Fruit fly (Drosophila melanogaster): ENCODE measurements around the gene CG14712.

DNA sequence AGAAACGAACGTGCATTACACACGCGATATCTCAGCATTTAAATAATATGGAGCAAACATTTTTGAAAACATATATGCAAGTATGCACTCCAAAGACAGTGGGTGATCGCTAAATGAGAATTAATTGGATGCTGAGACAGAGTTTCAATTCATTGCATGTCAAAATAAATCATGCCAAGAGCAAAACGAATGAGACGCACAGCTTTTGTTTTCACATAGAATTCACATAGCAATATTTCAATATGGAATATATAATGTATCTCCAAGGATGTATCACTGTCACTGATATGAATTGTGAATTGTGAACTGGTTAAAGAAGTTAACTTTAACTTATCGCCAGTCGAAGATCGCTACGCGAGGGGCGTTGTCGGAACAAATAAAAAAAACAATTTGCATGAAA is 14.1 kb upstream of the CG14712 start:
- TF ChIP-seq tx (GFP tag; optimal IDR thresholded peaks at IDR 0.05) (no peak), HmgZ (tag; optimal IDR thresholded peaks at IDR 0.05) (no peak), CG30403 (GFP tag; optimal IDR thresholded peaks at IDR 0.05) (no peak), jigr1 (GFP tag; IDR thresholded peaks at IDR 0.05) (no peak), BEAF-32 (GFP tag; optimal IDR thresholded peaks at IDR 0.05) (no peak), vfl (GFP tag; optimal IDR thresholded peaks at IDR 0.05) (no peak), CG1602 (GFP tag; optimal IDR thresholded peaks at IDR 0.05) (no peak), Sox102F (GFP tag; optimal IDR thresholded peaks at IDR 0.05) (no peak), CG6689 (GFP tag; IDR thresholded peaks at IDR 0.05) (no peak), p53 (GFP tag; optimal IDR thresholded peaks at IDR 0.05) (no peak), wek (GFP tag; optimal IDR thresholded peaks at IDR 0.05) (no peak)

Measured in whole organism, embryonic.